Worm (Caenorhabditis elegans): Measurements from ENCODE around the gene F46E10.3.

F46E10.3 gene

ce11 chrV:6551707-6552390 is 33.8 kb downstream of the F46E10.3 start, which contains the start of gene twk-10:
TSS of gene twk-10 (plus strand) at chrV:6552340.
- TF ChIP-seq snpc-4 (tag; optimal IDR thresholded peaks at IDR 0.05) (no peak), nhr-23 (tag; optimal IDR thresholded peaks at IDR 0.05) (peak; percentile 12), pha-4 (tag; optimal IDR thresholded peaks at IDR 0.05) (peak; percentile 60), nhr-28 (tag; optimal IDR thresholded peaks at IDR 0.05) (no peak), nhr-43 (tag; optimal IDR thresholded peaks at IDR 0.05; ENCODE audit: poor library complexity, severe bottlenecking) (peak; percentile 47), ztf-4 (tag; optimal IDR thresholded peaks at IDR 0.05) (no peak), elt-3 (tag; optimal IDR thresholded peaks at IDR 0.05) (no peak), egl-27 (tag; optimal IDR thresholded peaks at IDR 0.05) (peak; percentile 9), egl-5 (tag; optimal IDR thresholded peaks at IDR 0.05) (no peak), nhr-77 (tag; optimal IDR thresholded peaks at IDR 0.05) (no peak), pqm-1 (tag; optimal IDR thresholded peaks at IDR 0.05) (peak; percentile 5), fkh-2 (tag; optimal IDR thresholded peaks at IDR 0.05) (no peak), nhr-237 (tag; optimal IDR thresholded peaks at IDR 0.05) (no peak), jun-1 (tag; optimal IDR thresholded peaks at IDR 0.05) (no peak), elt-2 (tag; optimal IDR thresholded peaks at IDR 0.05) (peak; percentile 32), unc-39 (tag; optimal IDR thresholded peaks at IDR 0.05) (no peak), ama-1 (optimal IDR thresholded peaks at IDR 0.05) (no peak), elt-1 (tag; optimal IDR thresholded peaks at IDR 0.05) (no peak), unc-62 (GFP tag; optimal IDR thresholded peaks at IDR 0.05) (no peak)

- TF ChIP-seq mml-1 (tag; optimal IDR thresholded peaks at IDR 0.05), result no peak
- TF ChIP-seq lin-39 (tag; optimal IDR thresholded peaks at IDR 0.05), result no peak
- TF ChIP-seq fkh-10 (GFP tag; optimal IDR thresholded peaks at IDR 0.05), result no peak
- no peak for TF ChIP-seq pha-4 (tag; optimal IDR thresholded peaks at IDR 0.05)
- TF ChIP-seq unc-39 (tag; optimal IDR thresholded peaks at IDR 0.05), result no peak
- no peak for TF ChIP-seq ztf-4 (tag; optimal IDR thresholded peaks at IDR 0.05)
- TF ChIP-seq eor-1 (tag; optimal IDR thresholded peaks at IDR 0.05), result no peak
- TF ChIP-seq nhr-11 (tag; optimal IDR thresholded peaks at IDR 0.05), result no peak
- TF ChIP-seq egl-27 (tag; optimal IDR thresholded peaks at IDR 0.05), result no peak
- TF ChIP-seq ZK546.5 (tag; optimal IDR thresholded peaks at IDR 0.05), result no peak
- TF ChIP-seq elt-2 (tag; optimal IDR thresholded peaks at IDR 0.05), result no peak
- no peak for TF ChIP-seq pqm-1 (tag; optimal IDR thresholded peaks at IDR 0.05)
- no peak for TF ChIP-seq unc-62 (GFP tag; optimal IDR thresholded peaks at IDR 0.05)
- TF ChIP-seq lsy-12 (tag; optimal IDR thresholded peaks at IDR 0.05), result no peak
- TF ChIP-seq fos-1 (tag; optimal IDR thresholded peaks at IDR 0.05), result no peak
- TF ChIP-seq nhr-28 (tag; optimal IDR thresholded peaks at IDR 0.05), result no peak
- no peak for TF ChIP-seq hmg-11 (tag; optimal IDR thresholded peaks at IDR 0.05)
- TF ChIP-seq ceh-9 (tag; optimal IDR thresholded peaks at IDR 0.05), result no peak
- no peak for TF ChIP-seq nhr-25 (tag; optimal IDR thresholded peaks at IDR 0.05)
- TF ChIP-seq ceh-16 (tag; optimal IDR thresholded peaks at IDR 0.05), result no peak
These were observed 36.2 kb downstream of the F46E10.3 start, which contains the start of gene K04A8.19 for ce11 chrV:6554308-6554707. TSS of gene K04A8.19 (minus strand) at chrV:6554408.

- TF ChIP-seq sea-2 (GFP tag; optimal IDR thresholded peaks at IDR 0.05) (no peak), unc-39 (tag; optimal IDR thresholded peaks at IDR 0.05) (no peak), nfya-1 (tag; optimal IDR thresholded peaks at IDR 0.05; ENCODE audit: insufficient read depth) (no peak)
These were observed 38.9 kb downstream of the F46E10.3 start, which contains the start of gene spp-27 for ce11 chrV:6557035-6557434. TSS of gene spp-27 (minus strand) at chrV:6557135.

- TF ChIP-seq lsy-12 (tag; optimal IDR thresholded peaks at IDR 0.05) (no peak), fkh-10 (GFP tag; optimal IDR thresholded peaks at IDR 0.05) (no peak), nhr-11 (tag; optimal IDR thresholded peaks at IDR 0.05) (no peak), zag-1 (tag; optimal IDR thresholded peaks at IDR 0.05) (no peak), lin-15B (tag; optimal IDR thresholded peaks at IDR 0.05) (no peak), egl-5 (tag; optimal IDR thresholded peaks at IDR 0.05) (no peak), nhr-43 (tag; optimal IDR thresholded peaks at IDR 0.05; ENCODE audit: poor library complexity, severe bottlenecking) (no peak), nfya-1 (tag; optimal IDR thresholded peaks at IDR 0.05; ENCODE audit: insufficient read depth) (no peak), ceh-9 (tag; optimal IDR thresholded peaks at IDR 0.05) (no peak), eor-1 (tag; optimal IDR thresholded peaks at IDR 0.05) (no peak), sea-2 (GFP tag; optimal IDR thresholded peaks at IDR 0.05) (no peak), ztf-11 (tag; optimal IDR thresholded peaks at IDR 0.05) (no peak), ztf-4 (tag; optimal IDR thresholded peaks at IDR 0.05) (no peak), hmg-11 (tag; optimal IDR thresholded peaks at IDR 0.05) (no peak), mdl-1 (tag; optimal IDR thresholded peaks at IDR 0.05) (no peak)
These were observed 40.0 kb downstream of the F46E10.3 start, which contains the start of gene spp-20 for ce11 chrV:6558103-6558502. TSS of gene spp-20 (minus strand) at chrV:6558203.

Measured in whole organism, L3 larva.